Fruit fly (Drosophila melanogaster): ENCODE data around the gene sty.

The sty gene

dm6 chr3L:3436838-3437663, 12.3 kb upstream of the sty start (continued):
- no peak for TF ChIP-seq kah (GFP tag; optimal IDR thresholded peaks at IDR 0.05)
- no peak for TF ChIP-seq CG5180 (GFP tag; optimal IDR thresholded peaks at IDR 0.05)
- TF ChIP-seq jigr1 (GFP tag; IDR thresholded peaks at IDR 0.05): no peak
- no peak for TF ChIP-seq bbx (GFP tag; IDR thresholded peaks at IDR 0.05; ENCODE audit: partially characterized antibody)
- no peak for TF ChIP-seq CG4360 (GFP tag; IDR thresholded peaks at IDR 0.05)
- TF ChIP-seq CG5953 (GFP tag; IDR thresholded peaks at IDR 0.05): no peak
- TF ChIP-seq unpg (GFP tag; optimal IDR thresholded peaks at IDR 0.05): peak; percentile 55
- no peak for TF ChIP-seq BEAF-32 (GFP tag; optimal IDR thresholded peaks at IDR 0.05)
- TF ChIP-seq Hr78 (GFP tag; optimal IDR thresholded peaks at IDR 0.05): no peak
- no peak for TF ChIP-seq fd102C (GFP tag; optimal IDR thresholded peaks at IDR 0.05)
- no peak for TF ChIP-seq Doc2 (GFP tag; IDR thresholded peaks at IDR 0.05)
- no peak for TF ChIP-seq Drgx (GFP tag; IDR thresholded peaks at IDR 0.05)
- TF ChIP-seq sim (GFP tag; IDR thresholded peaks at IDR 0.05): no peak
- TF ChIP-seq CG18262 (tag; optimal IDR thresholded peaks at IDR 0.05): peak; percentile 68
- TF ChIP-seq Lpt (GFP tag; optimal IDR thresholded peaks at IDR 0.05): no peak
- TF ChIP-seq NfI (GFP tag; optimal IDR thresholded peaks at IDR 0.05): no peak
- TF ChIP-seq eve (GFP tag; optimal IDR thresholded peaks at IDR 0.05): no peak
- no peak for TF ChIP-seq CG1529 (GFP tag; optimal IDR thresholded peaks at IDR 0.05)
- no peak; the same call in 1 of the 2 replicates for TF ChIP-seq klu (GFP tag; IDR thresholded peaks at IDR 0.05)
- TF ChIP-seq slbo (GFP tag; IDR thresholded peaks at IDR 0.05): peak; percentile 73; the same call in 1 of the 2 replicates
- no peak for TF ChIP-seq C15 (GFP tag; IDR thresholded peaks at IDR 0.05)
- peak; percentile 66 for TF ChIP-seq CG18599 (GFP tag; optimal IDR thresholded peaks at IDR 0.05)
- no peak for TF ChIP-seq nau (GFP tag; optimal IDR thresholded peaks at IDR 0.05)
- TF ChIP-seq CG13287 (GFP tag; IDR thresholded peaks at IDR 0.05; ENCODE audit: partially characterized antibody): no peak
- TF ChIP-seq CG8290 (GFP tag; optimal IDR thresholded peaks at IDR 0.05): no peak
- peak in 1 of 2 experiments; percentile 41 for TF ChIP-seq CG8290 (tag; optimal IDR thresholded peaks at IDR 0.05)
- no peak for TF ChIP-seq CHES-1-like (GFP tag; optimal IDR thresholded peaks at IDR 0.05)
- TF ChIP-seq tna (GFP tag; IDR thresholded peaks at IDR 0.05; ENCODE audit: partially characterized antibody): no peak
- TF ChIP-seq CG6765 (GFP tag; optimal IDR thresholded peaks at IDR 0.05): no peak
- no peak for TF ChIP-seq tll (GFP tag; optimal IDR thresholded peaks at IDR 0.05)
- TF ChIP-seq Vsx1 (GFP tag; optimal IDR thresholded peaks at IDR 0.05): peak; percentile 3
- no peak for TF ChIP-seq her (GFP tag; optimal IDR thresholded peaks at IDR 0.05)
- TF ChIP-seq trh (GFP tag; optimal IDR thresholded peaks at IDR 0.05): no peak
- TF ChIP-seq fru (optimal IDR thresholded peaks at IDR 0.05): no peak
- no peak for TF ChIP-seq pita (GFP tag; optimal IDR thresholded peaks at IDR 0.05)
- peak; percentile 40 for TF ChIP-seq D19A (tag; optimal IDR thresholded peaks at IDR 0.05)
- peak; percentile 44 for TF ChIP-seq Fer1 (GFP tag; optimal IDR thresholded peaks at IDR 0.05)
- TF ChIP-seq CG8765 (GFP tag; IDR thresholded peaks at IDR 0.05): no peak
- TF ChIP-seq mam (GFP tag; optimal IDR thresholded peaks at IDR 0.05): no peak
- peak; percentile 16 for TF ChIP-seq az2 (GFP tag; optimal IDR thresholded peaks at IDR 0.05)
- TF ChIP-seq E2f1 (GFP tag; IDR thresholded peaks at IDR 0.05): peak; percentile 29; the same call in 1 of the 2 replicates
- no peak for TF ChIP-seq croc (GFP tag; conservative IDR thresholded peaks at IDR 0.05)
- TF ChIP-seq BtbVII (GFP tag; optimal IDR thresholded peaks at IDR 0.05): peak; percentile 30
- peak; percentile 30 for TF ChIP-seq sens (GFP tag)
- no peak for TF ChIP-seq CG2875 (GFP tag; optimal IDR thresholded peaks at IDR 0.05)
- no peak for TF ChIP-seq shn (GFP tag; optimal IDR thresholded peaks at IDR 0.05)
- no peak for TF ChIP-seq CG6272 (GFP tag; IDR thresholded peaks at IDR 0.05)
- TF ChIP-seq sqz (GFP tag; optimal IDR thresholded peaks at IDR 0.05): no peak
- TF ChIP-seq pb (GFP tag; optimal IDR thresholded peaks at IDR 0.05): no peak
- 0 out of 3 replicates have a peak, but pooled peaks have one; percentile 16 for TF ChIP-seq Aef1 (GFP tag; IDR thresholded peaks at IDR 0.05)
